Worm (Caenorhabditis elegans): ENCODE results near the gene ddr-1.
A peak's percentile ranks its signal among the peaks of the same experiment; 100 is the strongest.

ddr-1 gene

ce11 chrX:5460930-5461329, at the start of gene ddr-1:
ddr-1 (plus strand) TSS chrX:5461230.
- TF ChIP-seq zfp-2 (tag; optimal IDR thresholded peaks at IDR 0.05): no peak
- no peak for TF ChIP-seq lin-29 (GFP tag; IDR thresholded peaks at IDR 0.05)
- no peak for TF ChIP-seq Y48G9A.11 (GFP tag; IDR thresholded peaks at IDR 0.05)
- TF ChIP-seq nhr-10 (tag; optimal IDR thresholded peaks at IDR 0.05): no peak
- TF ChIP-seq tra-1 (GFP tag; IDR thresholded peaks at IDR 0.05): no peak
- no peak for TF ChIP-seq nhr-48 (tag; optimal IDR thresholded peaks at IDR 0.05)
- no peak for TF ChIP-seq dpl-1 (GFP tag; optimal IDR thresholded peaks at IDR 0.05)
- no peak for TF ChIP-seq ceh-20 (GFP tag; IDR thresholded peaks at IDR 0.05)
- TF ChIP-seq hif-1 (tag; optimal IDR thresholded peaks at IDR 0.05): no peak
- TF ChIP-seq zip-11 (GFP tag; IDR thresholded peaks at IDR 0.05): no peak
- no peak for TF ChIP-seq skn-1 (tag; optimal IDR thresholded peaks at IDR 0.05)
- TF ChIP-seq hmg-1.1 (GFP tag; IDR thresholded peaks at IDR 0.05): no peak
- TF ChIP-seq daf-8 (GFP tag; IDR thresholded peaks at IDR 0.05): no peak
- no peak for TF ChIP-seq madf-9 (GFP tag; conservative IDR thresholded peaks at IDR 0.05)
- no peak for TF ChIP-seq zip-2 (tag; optimal IDR thresholded peaks at IDR 0.05)
- no peak for TF ChIP-seq nhr-6 (tag; optimal IDR thresholded peaks at IDR 0.05)
- TF ChIP-seq R02D3.7 (tag; optimal IDR thresholded peaks at IDR 0.05): no peak

- TF ChIP-seq lim-7 (GFP tag; IDR thresholded peaks at IDR 0.05) (no peak), unc-62 (GFP tag; optimal IDR thresholded peaks at IDR 0.05 in 1 of 2) (peak in 1 of 2 experiments; percentile 26), unc-62 (tag; optimal IDR thresholded peaks at IDR 0.05) (no peak)
These were observed 47.5 kb upstream of the ddr-1 start, which contains the start of gene pks-1 for ce11 chrX:5413510-5413909. pks-1 (plus strand) TSS chrX:5413810.

ce11 chrX:5414250-5414649, 46.8 kb upstream of the ddr-1 start, which contains the start of gene C41A3.2:
C41A3.2 (minus strand) TSS chrX:5414350.
- TF ChIP-seq ceh-32 (tag; optimal IDR thresholded peaks at IDR 0.05; ENCODE audit: poor library complexity): no peak
- TF ChIP-seq unc-62 (GFP tag; optimal IDR thresholded peaks at IDR 0.05 in 1 of 2): peak in 1 of 2 experiments; percentile 26
- TF ChIP-seq unc-62 (tag; optimal IDR thresholded peaks at IDR 0.05): no peak
- no peak for TF ChIP-seq spr-3 (GFP tag; optimal IDR thresholded peaks at IDR 0.05)
- no peak for TF ChIP-seq nhr-10 (tag; optimal IDR thresholded peaks at IDR 0.05)
- no peak for TF ChIP-seq daf-19 (GFP tag; conservative IDR thresholded peaks at IDR 0.05)
- TF ChIP-seq aha-1 (tag): peak; percentile 20
- TF ChIP-seq ceh-82 (tag; optimal IDR thresholded peaks at IDR 0.05): no peak

ce11 chrX:5429335-5429734, 31.7 kb upstream of the ddr-1 start:
- no peak for TF ChIP-seq F44E2.7 (GFP tag; IDR thresholded peaks at IDR 0.05)
- TF ChIP-seq F26F4.8 (GFP tag; conservative IDR thresholded peaks at IDR 0.05): no peak
- TF ChIP-seq tag-97 (GFP tag; IDR thresholded peaks at IDR 0.05): no peak
- TF ChIP-seq sdz-12 (GFP tag; optimal IDR thresholded peaks at IDR 0.05): peak; percentile 44
- peak in 1 of 2 experiments; percentile 6; a peak in 1 of 4 replicates for TF ChIP-seq madf-5 (GFP tag; IDR thresholded peaks at IDR 0.05)
- peak; percentile 77 for TF ChIP-seq fkh-10 (GFP tag; optimal IDR thresholded peaks at IDR 0.05)
- TF ChIP-seq daf-8 (GFP tag; IDR thresholded peaks at IDR 0.05): peak; percentile 38; the same call in 1 of the 2 replicates
- peak; percentile 37 for TF ChIP-seq F49E8.2 (tag; optimal IDR thresholded peaks at IDR 0.05; ENCODE audit: borderline replicate concordance)
- TF ChIP-seq egl-27 (tag; optimal IDR thresholded peaks at IDR 0.05): peak; percentile 7
- TF ChIP-seq madf-9 (GFP tag; conservative IDR thresholded peaks at IDR 0.05): peak; percentile 96
- no peak for TF ChIP-seq Y48G9A.11 (GFP tag; IDR thresholded peaks at IDR 0.05)
- TF ChIP-seq ces-1 (GFP tag; optimal IDR thresholded peaks at IDR 0.05): peak; percentile 78
- peak; percentile 72 for TF ChIP-seq dpl-1 (GFP tag; optimal IDR thresholded peaks at IDR 0.05)
- TF ChIP-seq unc-130 (GFP tag; optimal IDR thresholded peaks at IDR 0.05): peak; percentile 33
- peak; percentile 66 for TF ChIP-seq cey-2 (tag; optimal IDR thresholded peaks at IDR 0.05; ENCODE audit: borderline replicate concordance, insufficient read depth)
- peak; percentile 84 for TF ChIP-seq nhr-237 (tag; optimal IDR thresholded peaks at IDR 0.05)
- TF ChIP-seq dmd-8 (GFP tag; IDR thresholded peaks at IDR 0.05): peak; percentile 73
- TF ChIP-seq aly-2 (tag; optimal IDR thresholded peaks at IDR 0.05): no peak
- TF ChIP-seq mdl-1 (tag; optimal IDR thresholded peaks at IDR 0.05): peak; percentile 91 to 92
- TF ChIP-seq ztf-11 (tag; optimal IDR thresholded peaks at IDR 0.05): peak; percentile 76
- peak; percentile 91 for TF ChIP-seq T20F7.1 (GFP tag; optimal IDR thresholded peaks at IDR 0.05)
- TF ChIP-seq ceh-82 (tag; optimal IDR thresholded peaks at IDR 0.05): peak; percentile 80
- TF ChIP-seq daf-19 (GFP tag; conservative IDR thresholded peaks at IDR 0.05): peak; percentile 97
- TF ChIP-seq zfp-3 (GFP tag; conservative IDR thresholded peaks at IDR 0.05): peak; percentile 94
- peak; percentile 89 for TF ChIP-seq nhr-41 (GFP tag; IDR thresholded peaks at IDR 0.05)
- peak; percentile 97 for TF ChIP-seq spr-1 (tag; optimal IDR thresholded peaks at IDR 0.05)
- TF ChIP-seq lin-13 (GFP tag; optimal IDR thresholded peaks at IDR 0.05): peak; percentile 95
